Fruit fly (Drosophila melanogaster) whole organism, embryonic: ENCODE data around the gene bsk.

Source experiments
- CG10565 ChIP-seq: fragments of 200-800 bp; sonication (Bioruptor generic); optimal IDR thresholded peaks from 3 replicates; lab custom pipeline; 2016; ENCODE audit warnings: missing biosample characterization, mild to moderate bottlenecking, missing genetic modification characterization
- CG10979 ChIP-seq: fragments of 200-800 bp; sonication (Bioruptor generic); optimal IDR thresholded peaks from 2 replicates; lab custom pipeline; 2018; ENCODE audit warnings: missing biosample characterization, mild to moderate bottlenecking, missing genetic modification characterization, moderate library complexity
- CG12299 ChIP-seq: fragments of 200-800 bp; sonication (Bioruptor generic); optimal IDR thresholded peaks from 2 replicates; lab custom pipeline; 2018; ENCODE audit warnings: missing biosample characterization, mild to moderate bottlenecking, missing genetic modification characterization
- CG1602 ChIP-seq: fragments of 200-800 bp; sonication (Bioruptor generic); optimal IDR thresholded peaks from 3 replicates; lab custom pipeline; 2016; ENCODE audit warnings: missing biosample characterization, missing genetic modification characterization
- CG17328 ChIP-seq: fragments of 200-800 bp; sonication (Bioruptor generic); IDR thresholded peaks from 2 replicates; pipeline ENCODE4 v1.3.6; 2022; ENCODE audit warnings: missing biosample characterization, missing genetic modification characterization
- CG17568 ChIP-seq: fragments of 200-800 bp; sonication (Bioruptor generic); optimal IDR thresholded peaks from 2 replicates; lab custom pipeline; 2018; ENCODE audit warnings: missing biosample characterization, mild to moderate bottlenecking, missing genetic modification characterization, moderate library complexity
- CG18262 ChIP-seq: fragments of 200-800 bp; optimal IDR thresholded peaks from 3 replicates; lab custom pipeline; 2019; ENCODE audit warnings: missing biosample characterization, mild to moderate bottlenecking, missing genetic modification characterization, moderate library complexity
- CG18476 ChIP-seq: fragments of 200-800 bp; sonication (Bioruptor generic); optimal IDR thresholded peaks from 2 replicates; lab custom pipeline; 2016; ENCODE audit warnings: missing biosample characterization, mild to moderate bottlenecking, missing genetic modification characterization
- CG2712 ChIP-seq: fragments of 200-800 bp; optimal IDR thresholded peaks from 3 replicates; lab custom pipeline; 2019; ENCODE audit warnings: missing biosample characterization, mild to moderate bottlenecking, missing genetic modification characterization, moderate library complexity
- CG30020 ChIP-seq: fragments of 200-800 bp; optimal IDR thresholded peaks from 2 replicates; lab custom pipeline; 2019; ENCODE audit warnings: missing biosample characterization, mild to moderate bottlenecking, missing genetic modification characterization, moderate library complexity
- CG30403 ChIP-seq: fragments of 200-800 bp; sonication (Bioruptor generic); optimal IDR thresholded peaks from 3 replicates; lab custom pipeline; 2016; ENCODE audit warnings: missing biosample characterization, missing genetic modification characterization
- CG33557 ChIP-seq: fragments of 200-800 bp; sonication (Bioruptor generic); optimal IDR thresholded peaks from 2 replicates; lab custom pipeline; 2019; ENCODE audit warnings: missing biosample characterization, mild to moderate bottlenecking, missing genetic modification characterization, moderate library complexity
- CG34224 ChIP-seq: fragments of 200-800 bp; sonication (Bioruptor generic); IDR thresholded peaks from 3 replicates; pipeline ENCODE4 v1.3.6; 2022; ENCODE audit warnings: missing biosample characterization, missing genetic modification characterization; ENCODE audit not compliant: partially characterized antibody
- CG7271 ChIP-seq: fragments of 200-800 bp; sonication (Bioruptor generic); optimal IDR thresholded peaks from 2 replicates; lab custom pipeline; 2018; ENCODE audit warnings: missing biosample characterization, mild to moderate bottlenecking, missing genetic modification characterization, moderate library complexity
- CG8281 ChIP-seq: fragments of 200-800 bp; sonication (Bioruptor generic); optimal IDR thresholded peaks from 2 replicates; lab custom pipeline; 2018; ENCODE audit warnings: missing biosample characterization, mild to moderate bottlenecking, missing genetic modification characterization, moderate library complexity
- CG8290 ChIP-seq, 3 experiments: fragments of 200-800 bp; sonication (Bioruptor generic); optimal IDR thresholded peaks; 2 replicates each; lab custom pipeline; 2016 to 2019; ENCODE audit warnings: missing biosample characterization in 3 of 3, missing genetic modification characterization in 3 of 3, mild to moderate bottlenecking in 2 of 3, moderate library complexity in 1 of 3
- CG9215 ChIP-seq: fragments of 200-800 bp; sonication (Bioruptor generic); IDR thresholded peaks from 2 replicates; pipeline ENCODE4 v1.3.6; 2022; ENCODE audit warnings: missing biosample characterization, missing genetic modification characterization
- CG9876 ChIP-seq: fragments of 200-800 bp; sonication (Bioruptor generic); optimal IDR thresholded peaks from 2 replicates; lab custom pipeline; 2016; ENCODE audit warnings: missing biosample characterization, missing genetic modification characterization
- CkIIα-i1 ChIP-seq: fragments of 200-800 bp; sonication (Bioruptor generic); IDR thresholded peaks from 2 replicates; pipeline ENCODE4 v1.3.6; 2022; ENCODE audit warnings: missing biosample characterization, missing genetic modification characterization
- Dip2 ChIP-seq: fragments of 200-800 bp; sonication (Bioruptor generic); IDR thresholded peaks from 2 replicates; pipeline ENCODE4 v1.3.6; 2022; ENCODE audit warnings: missing biosample characterization, missing genetic modification characterization
- Doc3 ChIP-seq: fragments of 200-800 bp; sonication (Bioruptor generic); IDR thresholded peaks from 3 replicates; pipeline ENCODE4 v1.3.6; 2022; ENCODE audit warnings: missing biosample characterization, missing genetic modification characterization; ENCODE audit not compliant: partially characterized antibody
- Hmx ChIP-seq: fragments of 200-800 bp; sonication (Bioruptor generic); optimal IDR thresholded peaks from 2 replicates; lab custom pipeline; 2016; ENCODE audit warnings: missing biosample characterization, missing genetic modification characterization
- Lpt ChIP-seq: fragments of >200 bp; optimal IDR thresholded peaks from 2 replicates; lab custom pipeline; 2018; ENCODE audit warnings: missing biosample characterization, missing genetic modification characterization
- MBD-R2 ChIP-seq: fragments of 200-800 bp; sonication (Bioruptor generic); IDR thresholded peaks from 2 replicates; pipeline ENCODE4 v1.3.6; 2022; ENCODE audit warnings: missing biosample characterization, missing genetic modification characterization
- Meics ChIP-seq: fragments of 200-800 bp; sonication (Bioruptor generic); optimal IDR thresholded peaks from 2 replicates; lab custom pipeline; 2017; ENCODE audit warnings: missing biosample characterization, mild to moderate bottlenecking, missing genetic modification characterization
- Opbp ChIP-seq: fragments of 200-800 bp; sonication (Bioruptor generic); IDR thresholded peaks from 3 replicates; pipeline ENCODE4 v1.3.6; 2022; ENCODE audit warnings: missing biosample characterization, missing genetic modification characterization; ENCODE audit not compliant: partially characterized antibody
- amos ChIP-seq: fragments of 200-800 bp; sonication (Bioruptor generic); IDR thresholded peaks from 2 replicates; pipeline ENCODE4 v1.3.6; 2022; ENCODE audit warnings: missing biosample characterization, missing genetic modification characterization; ENCODE audit not compliant: partially characterized antibody
- cad ChIP-seq: fragments of >200 bp; optimal IDR thresholded peaks from 2 replicates; lab custom pipeline; 2017; ENCODE audit warnings: missing biosample characterization, missing genetic modification characterization
- caup ChIP-seq: fragments of 200-800 bp; sonication (Bioruptor generic); optimal IDR thresholded peaks from 3 replicates; lab custom pipeline; 2017; ENCODE audit warnings: missing biosample characterization, mild to moderate bottlenecking, missing genetic modification characterization, moderate library complexity; ENCODE audit not compliant: severe bottlenecking
- cg ChIP-seq: fragments of 200-800 bp; sonication (Bioruptor generic); optimal IDR thresholded peaks from 3 replicates; lab custom pipeline; 2019; ENCODE audit warnings: missing biosample characterization, mild to moderate bottlenecking, missing genetic modification characterization, moderate library complexity
- crc ChIP-seq: fragments of 200-800 bp; sonication (Bioruptor generic); optimal IDR thresholded peaks from 2 replicates; lab custom pipeline; 2016; ENCODE audit warnings: missing biosample characterization, missing genetic modification characterization
- danr ChIP-seq: fragments of 200-800 bp; sonication (Bioruptor generic); IDR thresholded peaks from 2 replicates; pipeline ENCODE4 v1.3.6; 2022; ENCODE audit warnings: missing biosample characterization, missing genetic modification characterization
- dmrt11E ChIP-seq: fragments of 200-800 bp; sonication (Bioruptor generic); optimal IDR thresholded peaks from 3 replicates; lab custom pipeline; 2018; ENCODE audit warnings: missing biosample characterization, mild to moderate bottlenecking, missing genetic modification characterization, moderate library complexity
- en ChIP-seq: fragments of 200-800 bp; sonication (Bioruptor generic); optimal IDR thresholded peaks from 2 replicates; lab custom pipeline; 2016; ENCODE audit warnings: missing biosample characterization, missing genetic modification characterization
- eve ChIP-seq, 2 experiments: fragments of >200 bp; optimal IDR thresholded peaks; 2 replicates each; lab custom pipeline; 2017; ENCODE audit warnings: missing biosample characterization in 2 of 2, missing genetic modification characterization in 2 of 2
- ewg ChIP-seq: fragments of 200-800 bp; sonication (Bioruptor generic); optimal IDR thresholded peaks from 3 replicates; lab custom pipeline; 2017; ENCODE audit warnings: mild to moderate bottlenecking, missing biosample characterization, missing genetic modification reagents, missing genetic modification characterization
- gfzf ChIP-seq: fragments of 200-800 bp; sonication (Bioruptor generic); optimal IDR thresholded peaks from 2 replicates; lab custom pipeline; 2016; ENCODE audit warnings: missing biosample characterization, mild to moderate bottlenecking, missing genetic modification characterization, moderate library complexity
- gsb-n ChIP-seq: fragments of 200-800 bp; sonication (Bioruptor generic); optimal IDR thresholded peaks from 3 replicates; lab custom pipeline; 2018; ENCODE audit warnings: missing biosample characterization, mild to moderate bottlenecking, missing genetic modification characterization
- h ChIP-seq: fragments of >200 bp; optimal IDR thresholded peaks from 2 replicates; lab custom pipeline; 2017
- hbn ChIP-seq: fragments of 200-800 bp; sonication (Bioruptor generic); IDR thresholded peaks from 2 replicates; pipeline ENCODE4 v1.3.6; 2022; ENCODE audit warnings: missing biosample characterization, missing genetic modification characterization; ENCODE audit not compliant: partially characterized antibody
- lbe ChIP-seq: fragments of 200-800 bp; sonication (Bioruptor generic); optimal IDR thresholded peaks from 2 replicates; lab custom pipeline; 2016; ENCODE audit warnings: missing biosample characterization, mild to moderate bottlenecking, missing genetic modification characterization
- odd ChIP-seq: fragments of 200-800 bp; sonication (Bioruptor generic); optimal IDR thresholded peaks from 2 replicates; lab custom pipeline; 2017; ENCODE audit warnings: missing biosample characterization, mild to moderate bottlenecking, missing genetic modification characterization
- pfk ChIP-seq: fragments of 200-800 bp; sonication (Bioruptor generic); optimal IDR thresholded peaks from 2 replicates; lab custom pipeline; 2018; ENCODE audit warnings: missing biosample characterization, mild to moderate bottlenecking, missing genetic modification characterization, moderate library complexity
- psq ChIP-seq: fragments of 200-800 bp; sonication (Bioruptor generic); optimal IDR thresholded peaks from 2 replicates; lab custom pipeline; 2017; ENCODE audit warnings: missing biosample characterization, missing genetic modification characterization
- pzg ChIP-seq: fragments of 200-800 bp; sonication (Bioruptor generic); optimal IDR thresholded peaks from 3 replicates; lab custom pipeline; 2018; ENCODE audit warnings: missing biosample characterization, mild to moderate bottlenecking, missing genetic modification characterization, moderate library complexity
- sc ChIP-seq, 3 experiments: fragments of >200 bp in 2 of 3; fragments of 200-800 bp in 1 of 3; sonication (Bioruptor generic) in 1 of 3; optimal IDR thresholded peaks; 2 replicates in 2 of 3; 3 replicates in 1 of 3; lab custom pipeline; 2017; ENCODE audit warnings: mild to moderate bottlenecking in 1 of 3, missing biosample characterization in 1 of 3, missing genetic modification characterization in 1 of 3, missing genetic modification reagents in 1 of 3
- sens-2 ChIP-seq: fragments of 200-800 bp; sonication (Bioruptor generic); IDR thresholded peaks from 2 replicates; pipeline ENCODE4 v1.3.6; 2022; ENCODE audit warnings: missing biosample characterization, missing genetic modification characterization
- ssp ChIP-seq: fragments of 200-800 bp; sonication (Bioruptor generic); IDR thresholded peaks from 2 replicates; pipeline ENCODE4 v1.3.6; 2022; ENCODE audit warnings: missing biosample characterization, missing genetic modification characterization
- tin ChIP-seq: fragments of 200-800 bp; sonication (Bioruptor generic); optimal IDR thresholded peaks from 3 replicates; lab custom pipeline; 2016; ENCODE audit warnings: missing biosample characterization, missing genetic modification characterization
- trem ChIP-seq: fragments of 200-800 bp; optimal IDR thresholded peaks from 3 replicates; lab custom pipeline; 2019; ENCODE audit warnings: missing biosample characterization, mild to moderate bottlenecking, missing genetic modification characterization, moderate library complexity

Gene bsk

DNA sequence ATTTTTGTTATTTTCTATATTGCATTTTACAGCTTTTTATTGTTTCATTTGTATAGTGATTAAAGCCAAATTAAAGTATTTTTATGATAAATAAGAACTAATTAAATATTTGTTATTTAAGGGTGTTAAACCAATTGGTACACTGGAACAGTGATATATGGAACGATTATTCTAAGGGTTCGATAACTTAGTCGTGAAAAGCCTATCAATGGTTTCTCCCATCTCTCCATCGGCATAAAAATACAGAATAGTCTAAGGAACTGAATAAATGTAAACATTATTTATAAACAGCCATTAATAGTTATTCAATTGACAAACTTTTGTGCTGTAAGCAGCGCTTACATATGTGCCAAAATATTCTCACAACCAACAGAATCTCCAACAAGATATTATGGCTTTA is 14.8 kb upstream of the bsk start, which contains the start of gene Mob3 (continued):
- TF ChIP-seq CG8290 (GFP tag; optimal IDR thresholded peaks at IDR 0.05; lab: Kevin White, UChicago) (no peak), CG8290 (tag; optimal IDR thresholded peaks at IDR 0.05; lab: Kevin White, UChicago) (no peak), eve (GFP tag; optimal IDR thresholded peaks at IDR 0.05; lab: Kevin White, UChicago) (peak in 1 of 2 experiments; percentile 56), Dip2 (no peak), tin (GFP tag; lab: Kevin White, UChicago) (no peak), Hmx (GFP tag; lab: Kevin White, UChicago) (no peak), Opbp (peak; percentile 55; the same call in 1 of the 3 replicates), caup (GFP tag; lab: Kevin White, UChicago) (no peak), gsb-n (no peak), MBD-R2 (GFP tag; lab: Robert Waterston, UW) (peak; percentile 68), hbn (GFP tag; lab: Robert Waterston, UW) (no peak), CG12299 (tag; lab: Kevin White, UChicago) (no peak), CG10565 (GFP tag; lab: Kevin White, UChicago) (no peak), ssp (GFP tag; lab: Robert Waterston, UW) (no peak), CG30403 (GFP tag; lab: Kevin White, UChicago) (no peak), CG17328 (GFP tag; lab: Robert Waterston, UW) (no peak), CG10979 (tag; lab: Kevin White, UChicago) (no peak), CG33557 (GFP tag; lab: Kevin White, UChicago) (no peak), cg (GFP tag; lab: Kevin White, UChicago) (no peak), en (GFP tag; lab: Kevin White, UChicago) (no peak), CG30020 (tag; lab: Kevin White, UChicago) (peak; percentile 94), CG8281 (tag; lab: Kevin White, UChicago) (no peak), pzg (GFP tag; lab: Kevin White, UChicago) (peak; percentile 37), Lpt (GFP tag; lab: Kevin White, UChicago) (no peak), psq (GFP tag; lab: Kevin White, UChicago) (no peak), trem (peak; percentile 23), ewg (GFP tag; lab: Kevin White, UChicago) (no peak), dmrt11E (tag; lab: Kevin White, UChicago) (no peak), CG18262 (tag; lab: Kevin White, UChicago) (no peak), h (lab: Kevin White, UChicago) (no peak), amos (GFP tag; lab: Robert Waterston, UW) (peak; percentile 52; the same call in 1 of the 2 replicates), CkIIα-i1 (no peak), CG9876 (no peak), CG2712 (tag; lab: Kevin White, UChicago) (peak; percentile 22), crc (GFP tag; lab: Kevin White, UChicago) (no peak), CG17568 (peak; percentile 33), CG18476 (GFP tag; lab: Kevin White, UChicago) (no peak), sc (optimal IDR thresholded peaks at IDR 0.05; lab: Kevin White, UChicago) (no peak), sc (GFP tag; optimal IDR thresholded peaks at IDR 0.05; lab: Kevin White, UChicago) (no peak), CG1602 (no peak), CG7271 (tag; lab: Kevin White, UChicago) (no peak), Meics (GFP tag; lab: Kevin White, UChicago) (no peak), Doc3 (GFP tag; lab: Robert Waterston, UW) (no peak), cad (GFP tag; lab: Kevin White, UChicago) (no peak), odd (GFP tag; lab: Kevin White, UChicago) (no peak), gfzf (GFP tag; lab: Kevin White, UChicago) (no peak), lbe (GFP tag; lab: Kevin White, UChicago) (peak; percentile 51), CG9215 (GFP tag; lab: Robert Waterston, UW) (no peak), danr (no peak), pfk (GFP tag; lab: Kevin White, UChicago) (peak; percentile 95), CG34224 (0 out of 3 replicates have a peak, but pooled peaks have one; percentile 54), sens-2 (GFP tag; lab: Robert Waterston, UW) (no peak)
